Fruit fly (Drosophila melanogaster): Measurements from ENCODE around the gene Pex19.

Pex19 gene

dm6 chr2L:12093652-12094051 is 2.0 kb downstream of the Pex19 start (continued):
- TF ChIP-seq Myb (GFP tag; optimal IDR thresholded peaks at IDR 0.05) = peak; percentile 99
- no peak for TF ChIP-seq psq (GFP tag; optimal IDR thresholded peaks at IDR 0.05)
- TF ChIP-seq gcm (GFP tag; optimal IDR thresholded peaks at IDR 0.05) = no peak
- TF ChIP-seq Deaf1 (tag; optimal IDR thresholded peaks at IDR 0.05) = no peak
- TF ChIP-seq CG11456 (GFP tag; IDR thresholded peaks at IDR 0.05) = no peak
- TF ChIP-seq nau (GFP tag; optimal IDR thresholded peaks at IDR 0.05) = no peak
- TF ChIP-seq prd (optimal IDR thresholded peaks at IDR 0.05) = no peak
- no peak for TF ChIP-seq prd (GFP tag; IDR thresholded peaks at IDR 0.05)
- no peak for TF ChIP-seq dm (GFP tag; optimal IDR thresholded peaks at IDR 0.05)
- TF ChIP-seq CG18599 (GFP tag; optimal IDR thresholded peaks at IDR 0.05) = no peak
- no peak for TF ChIP-seq al (GFP tag; IDR thresholded peaks at IDR 0.05)
- peak; percentile 74 for TF ChIP-seq CG1603 (tag; optimal IDR thresholded peaks at IDR 0.05)
- TF ChIP-seq zen (tag; optimal IDR thresholded peaks at IDR 0.05) = peak; percentile 7
- TF ChIP-seq crol (GFP tag; IDR thresholded peaks at IDR 0.05) = no peak
- TF ChIP-seq CG33213 (GFP tag; optimal IDR thresholded peaks at IDR 0.05) = peak; percentile 44
- peak; percentile 48 for TF ChIP-seq CG2116 (GFP tag; optimal IDR thresholded peaks at IDR 0.05)
- peak; percentile 14 for TF ChIP-seq Nf-YB (GFP tag; optimal IDR thresholded peaks at IDR 0.05)
- TF ChIP-seq Dp (GFP tag; optimal IDR thresholded peaks at IDR 0.05) = peak; percentile 75
- TF ChIP-seq CG30403 (GFP tag; optimal IDR thresholded peaks at IDR 0.05) = no peak
- peak; percentile 15 for TF ChIP-seq CG17912 (GFP tag; optimal IDR thresholded peaks at IDR 0.05)
- no peak for TF ChIP-seq CG10462 (GFP tag; optimal IDR thresholded peaks at IDR 0.05)
- no peak for TF ChIP-seq CG17359 (tag; optimal IDR thresholded peaks at IDR 0.05)
- TF ChIP-seq pita (GFP tag; optimal IDR thresholded peaks at IDR 0.05) = no peak
- peak; percentile 51 for TF ChIP-seq CG12659 (GFP tag; optimal IDR thresholded peaks at IDR 0.05)
- peak; percentile 46; the same call in 1 of the 2 replicates for TF ChIP-seq CG13287 (GFP tag; IDR thresholded peaks at IDR 0.05; ENCODE audit: partially characterized antibody)
- peak; percentile 4; the same call in 1 of the 3 replicates for TF ChIP-seq sr (GFP tag; IDR thresholded peaks at IDR 0.05)
- TF ChIP-seq luna (GFP tag; optimal IDR thresholded peaks at IDR 0.05) = no peak
- peak; percentile 100 for TF ChIP-seq CG14710 (tag; optimal IDR thresholded peaks at IDR 0.05)
- no peak for TF ChIP-seq slp2 (GFP tag; optimal IDR thresholded peaks at IDR 0.05)
- TF ChIP-seq knrl (GFP tag; IDR thresholded peaks at IDR 0.05; ENCODE audit: partially characterized antibody) = peak; percentile 24; the same call in 1 of the 3 replicates
- TF ChIP-seq Dll (GFP tag; IDR thresholded peaks at IDR 0.05; ENCODE audit: partially characterized antibody) = no peak
- TF ChIP-seq YL-1 (GFP tag; optimal IDR thresholded peaks at IDR 0.05) = peak; percentile 72
- TF ChIP-seq CG10147 (GFP tag; optimal IDR thresholded peaks at IDR 0.05) = no peak
- TF ChIP-seq CG10267 (tag; optimal IDR thresholded peaks at IDR 0.05) = peak; percentile 58
- peak; percentile 64 for TF ChIP-seq Lhr (GFP tag; optimal IDR thresholded peaks at IDR 0.05)
- TF ChIP-seq CG4617 (GFP tag; optimal IDR thresholded peaks at IDR 0.05; ENCODE audit: borderline replicate concordance) = peak; percentile 87
- TF ChIP-seq gro (GFP tag; optimal IDR thresholded peaks at IDR 0.05) = no peak
- TF ChIP-seq chn (GFP tag; optimal IDR thresholded peaks at IDR 0.05) = peak; percentile 44
- peak; percentile 1 for TF ChIP-seq pho (GFP tag; optimal IDR thresholded peaks at IDR 0.05)
- no peak for TF ChIP-seq lov (optimal IDR thresholded peaks at IDR 0.05)
- no peak for TF ChIP-seq lov (GFP tag; IDR thresholded peaks at IDR 0.05)
- no peak for TF ChIP-seq ara (GFP tag; IDR thresholded peaks at IDR 0.05)
- peak; percentile 70 for TF ChIP-seq ftz-f1 (GFP tag; optimal IDR thresholded peaks at IDR 0.05)
- TF ChIP-seq ranshi (GFP tag; IDR thresholded peaks at IDR 0.05) = no peak; the same call in 1 of the 2 replicates
- peak; percentile 15; the same call in 1 of the 2 replicates for TF ChIP-seq Rfx (GFP tag; IDR thresholded peaks at IDR 0.05)
- TF ChIP-seq CG12769 (tag; optimal IDR thresholded peaks at IDR 0.05) = no peak
- TF ChIP-seq Dfd (GFP tag; optimal IDR thresholded peaks at IDR 0.05) = no peak
- TF ChIP-seq CG34422 (GFP tag; IDR thresholded peaks at IDR 0.05) = peak; percentile 50; the same call in 1 of the 3 replicates
- TF ChIP-seq CG12104 (GFP tag; optimal IDR thresholded peaks at IDR 0.05) = no peak
- TF ChIP-seq Elba2 (GFP tag; optimal IDR thresholded peaks at IDR 0.05) = no peak
- TF ChIP-seq nmo (GFP tag; optimal IDR thresholded peaks at IDR 0.05) = peak; percentile 32

Measured in whole organism, embryonic.